Fruit fly (Drosophila melanogaster): ENCODE results near the gene Arl1.

Arl1 gene

DNA sequence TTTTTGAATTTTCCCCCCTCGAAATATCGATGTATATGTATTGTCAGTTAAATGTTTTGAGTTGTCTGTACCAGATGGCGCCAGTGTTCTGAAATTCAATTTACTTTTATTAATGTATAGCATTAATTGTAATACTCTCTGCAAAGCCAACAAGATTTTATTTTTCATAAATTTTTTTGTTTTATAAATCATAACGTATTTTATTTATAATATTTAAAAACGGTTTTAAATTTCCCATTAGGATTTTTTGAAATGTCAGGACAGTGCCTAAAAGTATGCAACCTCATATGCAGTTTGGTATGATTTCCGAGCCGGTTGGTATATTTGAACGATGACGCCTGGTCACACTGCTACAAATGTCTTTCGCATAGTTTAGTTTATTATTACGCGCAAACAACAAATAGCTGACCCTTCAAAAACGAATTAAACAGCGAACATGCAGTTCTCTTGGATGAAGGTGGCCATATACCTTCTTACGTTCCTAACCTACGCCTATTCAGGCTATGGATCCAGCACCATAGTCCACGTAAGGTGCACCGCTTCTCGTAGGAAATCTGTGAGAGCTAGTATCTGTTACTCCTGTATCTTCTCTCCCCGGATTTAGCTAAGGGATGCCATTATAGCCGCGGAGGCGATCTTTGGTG, 28.0 kb upstream of the Arl1 start, which contains the start of the genes Pka-C3 and GXIVsPLA2 (continued):
- no peak for TF ChIP-seq CG7963 (GFP tag; IDR thresholded peaks at IDR 0.05; ENCODE audit: partially characterized antibody)
- no peak for TF ChIP-seq CG4820 (GFP tag; optimal IDR thresholded peaks at IDR 0.05)
- TF ChIP-seq CG17912 (GFP tag; optimal IDR thresholded peaks at IDR 0.05) = no peak
- TF ChIP-seq CG10267 (tag; optimal IDR thresholded peaks at IDR 0.05) = peak; percentile 66
- no peak for TF ChIP-seq Oaz (GFP tag; IDR thresholded peaks at IDR 0.05)
- no peak for TF ChIP-seq CG14667 (GFP tag; IDR thresholded peaks at IDR 0.05)
- TF ChIP-seq cg (GFP tag; optimal IDR thresholded peaks at IDR 0.05) = peak; percentile 62
- no peak for TF ChIP-seq vvl (GFP tag; IDR thresholded peaks at IDR 0.05)
- no peak for TF ChIP-seq Aef1 (GFP tag; IDR thresholded peaks at IDR 0.05)
- no peak for TF ChIP-seq CG12942 (GFP tag; optimal IDR thresholded peaks at IDR 0.05)
- no peak for TF ChIP-seq phol (tag; optimal IDR thresholded peaks at IDR 0.05)
- no peak for TF ChIP-seq CG6175 (GFP tag; IDR thresholded peaks at IDR 0.05)
- no peak for TF ChIP-seq CG4360 (GFP tag; IDR thresholded peaks at IDR 0.05)
- TF ChIP-seq Sox102F (GFP tag; optimal IDR thresholded peaks at IDR 0.05) = no peak
- no peak for TF ChIP-seq CG13624 (GFP tag; optimal IDR thresholded peaks at IDR 0.05)
- no peak for TF ChIP-seq Ptx1 (GFP tag; IDR thresholded peaks at IDR 0.05)
- no peak for TF ChIP-seq NC2β (GFP tag; optimal IDR thresholded peaks at IDR 0.05)
- peak; percentile 45 for TF ChIP-seq CG17829 (tag; optimal IDR thresholded peaks at IDR 0.05)
- no peak for TF ChIP-seq CG14050 (GFP tag; IDR thresholded peaks at IDR 0.05)
- TF ChIP-seq CG42726 (GFP tag; IDR thresholded peaks at IDR 0.05; ENCODE audit: partially characterized antibody) = no peak
- no peak for TF ChIP-seq Jarid2 (GFP tag; optimal IDR thresholded peaks at IDR 0.05)
- TF ChIP-seq H2.0 (GFP tag; IDR thresholded peaks at IDR 0.05) = no peak
- no peak for TF ChIP-seq repo (GFP tag; optimal IDR thresholded peaks at IDR 0.05)
- TF ChIP-seq zf30C (GFP tag; optimal IDR thresholded peaks at IDR 0.05) = no peak
- TF ChIP-seq Abd-B (GFP tag; optimal IDR thresholded peaks at IDR 0.05) = peak; percentile 7
- TF ChIP-seq CG12769 (tag; optimal IDR thresholded peaks at IDR 0.05) = no peak
- peak; percentile 47 for TF ChIP-seq CG2712 (tag; optimal IDR thresholded peaks at IDR 0.05)
- TF ChIP-seq sob (GFP tag; IDR thresholded peaks at IDR 0.05) = no peak
- TF ChIP-seq CG13894 (tag; optimal IDR thresholded peaks at IDR 0.05) = no peak
- no peak for TF ChIP-seq CG11504 (tag; optimal IDR thresholded peaks at IDR 0.05)
- TF ChIP-seq h (optimal IDR thresholded peaks at IDR 0.05) = no peak
- TF ChIP-seq CG6683 (GFP tag; optimal IDR thresholded peaks at IDR 0.05) = no peak
- TF ChIP-seq CG32767 (GFP tag; IDR thresholded peaks at IDR 0.05) = no peak
- TF ChIP-seq CG7839 (tag; optimal IDR thresholded peaks at IDR 0.05) = peak; percentile 18
- no peak for TF ChIP-seq cas (GFP tag; IDR thresholded peaks at IDR 0.05)
- TF ChIP-seq Lpt (GFP tag; optimal IDR thresholded peaks at IDR 0.05) = no peak
- no peak for TF ChIP-seq Nf-YA (GFP tag; IDR thresholded peaks at IDR 0.05)
- TF ChIP-seq CG5180 (GFP tag; optimal IDR thresholded peaks at IDR 0.05) = no peak
- TF ChIP-seq pum (GFP tag; optimal IDR thresholded peaks at IDR 0.05) = no peak
- TF ChIP-seq MBD-R2 (GFP tag; IDR thresholded peaks at IDR 0.05) = peak; percentile 65; the same call in 1 of the 2 replicates
- TF ChIP-seq BtbVII (GFP tag; optimal IDR thresholded peaks at IDR 0.05) = no peak
- no peak for TF ChIP-seq GATAe (GFP tag; conservative IDR thresholded peaks at IDR 0.05)
- TF ChIP-seq Ravus (GFP tag; IDR thresholded peaks at IDR 0.05) = no peak
- TF ChIP-seq Rfx (GFP tag; IDR thresholded peaks at IDR 0.05) = no peak
- no peak for TF ChIP-seq disco-r (GFP tag; optimal IDR thresholded peaks at IDR 0.05)
- TF ChIP-seq ci (GFP tag; IDR thresholded peaks at IDR 0.05) = no peak
- TF ChIP-seq insv (GFP tag; optimal IDR thresholded peaks at IDR 0.05) = no peak
- TF ChIP-seq CG13287 (GFP tag; IDR thresholded peaks at IDR 0.05; ENCODE audit: partially characterized antibody) = peak; percentile 37; the same call in 1 of the 2 replicates
- peak; percentile 88 for TF ChIP-seq Dp (GFP tag; optimal IDR thresholded peaks at IDR 0.05)
- TF ChIP-seq CG1603 (tag; optimal IDR thresholded peaks at IDR 0.05) = no peak
- peak; percentile 72 for TF ChIP-seq MESR4 (GFP tag; optimal IDR thresholded peaks at IDR 0.05)
